Fruit fly (Drosophila melanogaster) whole organism, pupa: ENCODE results near the gene CadN.

ENCODE experiments used
- CG10348 ChIP-seq: fragments of 200-800 bp; sonication (Bioruptor generic); IDR thresholded peaks from 2 replicates; pipeline ENCODE4 v1.3.6; 2022; ENCODE audit warnings: missing biosample characterization, missing genetic modification characterization
- CG12605 ChIP-seq: fragments of 200-800 bp; sonication (Bioruptor generic); IDR thresholded peaks from 2 replicates; pipeline ENCODE4 v1.3.6; 2022; ENCODE audit warnings: missing biosample characterization, missing genetic modification characterization
- CG13204 ChIP-seq: fragments of 200-800 bp; sonication (Bioruptor generic); optimal IDR thresholded peaks from 2 replicates; lab custom pipeline; 2018; ENCODE audit warnings: missing biosample characterization, mild to moderate bottlenecking, missing genetic modification characterization, moderate library complexity
- CG14655 ChIP-seq: fragments of 200-800 bp; sonication (Bioruptor generic); optimal IDR thresholded peaks from 3 replicates; lab custom pipeline; 2017; ENCODE audit warnings: mild to moderate bottlenecking, missing biosample characterization, missing genetic modification reagents, missing genetic modification characterization
- CG15710 ChIP-seq: fragments of 200-800 bp; sonication (Bioruptor generic); optimal IDR thresholded peaks from 2 replicates; lab custom pipeline; 2018; ENCODE audit warnings: missing biosample characterization, mild to moderate bottlenecking, missing genetic modification characterization, moderate library complexity
- CG17806 ChIP-seq: fragments of 200-800 bp; sonication (Bioruptor generic); optimal IDR thresholded peaks from 2 replicates; lab custom pipeline; 2018; ENCODE audit warnings: missing biosample characterization, mild to moderate bottlenecking, missing genetic modification characterization, moderate library complexity
- CG32121 ChIP-seq: fragments of 200-800 bp; sonication (Bioruptor generic); IDR thresholded peaks from 2 replicates; pipeline ENCODE4 v1.3.6; 2022; ENCODE audit warnings: missing biosample characterization, missing genetic modification characterization
- CG34367 ChIP-seq: fragments of 200-800 bp; sonication (Bioruptor generic); optimal IDR thresholded peaks from 2 replicates; lab custom pipeline; 2018; ENCODE audit warnings: missing biosample characterization, mild to moderate bottlenecking, missing genetic modification characterization
- CG4496 ChIP-seq: fragments of 200-800 bp; sonication (Bioruptor generic); IDR thresholded peaks from 3 replicates; pipeline ENCODE4 v1.3.6; 2022; ENCODE audit warnings: missing biosample characterization, missing genetic modification characterization
- CG8159 ChIP-seq: fragments of 200-800 bp; sonication (Bioruptor generic); optimal IDR thresholded peaks from 3 replicates; lab custom pipeline; 2018; ENCODE audit warnings: missing biosample characterization, mild to moderate bottlenecking, missing genetic modification characterization, moderate library complexity
- CG8301 ChIP-seq: fragments of 200-800 bp; sonication (Bioruptor generic); optimal IDR thresholded peaks from 2 replicates; lab custom pipeline; 2018; ENCODE audit warnings: missing biosample characterization, mild to moderate bottlenecking, missing genetic modification characterization
- CG9948 ChIP-seq: fragments of 200-800 bp; sonication (Bioruptor generic); optimal IDR thresholded peaks from 2 replicates; lab custom pipeline; 2018; ENCODE audit warnings: missing biosample characterization, mild to moderate bottlenecking, missing genetic modification characterization, moderate library complexity
- D1 ChIP-seq: fragments of 200-800 bp; sonication (Bioruptor generic); optimal IDR thresholded peaks from 2 replicates; lab custom pipeline; 2018; ENCODE audit warnings: missing biosample characterization, mild to moderate bottlenecking, missing genetic modification characterization, moderate library complexity
- EcR ChIP-seq: fragments of 200-800 bp; sonication (Bioruptor generic); optimal IDR thresholded peaks from 3 replicates; lab custom pipeline; 2019; ENCODE audit warnings: missing biosample characterization, missing genetic modification characterization, mild to moderate bottlenecking, moderate library complexity, missing genetic modification reagents
- Ets98B ChIP-seq: fragments of 200-800 bp; sonication (Bioruptor generic); IDR thresholded peaks from 2 replicates; pipeline ENCODE4 v1.3.6; 2022; ENCODE audit warnings: missing biosample characterization, missing genetic modification characterization
- Pif1A ChIP-seq: fragments of 200-800 bp; sonication (Bioruptor generic); optimal IDR thresholded peaks from 3 replicates; lab custom pipeline; 2016; ENCODE audit warnings: missing biosample characterization, missing genetic modification characterization
- Pif1B ChIP-seq: fragments of 200-800 bp; sonication (Bioruptor generic); optimal IDR thresholded peaks from 3 replicates; lab custom pipeline; 2016; ENCODE audit warnings: missing biosample characterization, missing genetic modification characterization
- Snoo ChIP-seq: fragments of 200-800 bp; sonication (Bioruptor generic); optimal IDR thresholded peaks from 3 replicates; lab custom pipeline; 2017; ENCODE audit warnings: missing biosample characterization, mild to moderate bottlenecking, missing genetic modification characterization, inconsistent platforms
- fd96Ca ChIP-seq: fragments of 200-800 bp; sonication (Bioruptor generic); IDR thresholded peaks from 3 replicates; pipeline ENCODE4 v1.3.6; 2022; ENCODE audit warnings: missing biosample characterization, missing genetic modification characterization
- gl ChIP-seq: fragments of 200-800 bp; sonication (Bioruptor generic); optimal IDR thresholded peaks from 2 replicates; lab custom pipeline; 2018; ENCODE audit warnings: missing biosample characterization, mild to moderate bottlenecking, missing genetic modification characterization
- rn ChIP-seq: fragments of 200-800 bp; sonication (Bioruptor generic); IDR thresholded peaks from 2 replicates; pipeline ENCODE4 v1.3.6; 2022; ENCODE audit warnings: missing biosample characterization, missing genetic modification characterization

Gene CadN

dm6 chr2L:17734626-17735025 is 43.5 kb downstream of the CadN start:
- TF ChIP-seq rn (GFP tag; lab: Robert Waterston, UW): no peak
- no peak for TF ChIP-seq CG12605
- TF ChIP-seq CG13204 (GFP tag; lab: Kevin White, UChicago): no peak
- no peak for TF ChIP-seq Ets98B (GFP tag; lab: Robert Waterston, UW)
- no peak for TF ChIP-seq CG10348

- TF ChIP-seq CG13204 (GFP tag; lab: Kevin White, UChicago) (no peak), gl (tag; lab: Kevin White, UChicago) (no peak), CG15710 (tag; lab: Kevin White, UChicago) (no peak), fd96Ca (GFP tag; lab: Robert Waterston, UW) (no peak), CG32121 (no peak), CG8159 (no peak), CG34367 (tag; lab: Kevin White, UChicago) (no peak), EcR (GFP tag; lab: Kevin White, UChicago) (no peak), CG4496 (no peak), CG8301 (no peak), Snoo (tag; lab: Kevin White, UChicago) (no peak), CG14655 (no peak)
Measured at dm6 chr2L:17721505-17721904, 56.6 kb downstream of the CadN start.

- TF ChIP-seq CG8301 (no peak), CG10348 (no peak), EcR (GFP tag; lab: Kevin White, UChicago) (no peak), CG32121 (no peak), Ets98B (GFP tag; lab: Robert Waterston, UW) (no peak), CG14655 (no peak), CG12605 (no peak), rn (GFP tag; lab: Robert Waterston, UW) (no peak), CG15710 (tag; lab: Kevin White, UChicago) (no peak), Pif1A (GFP tag; lab: Kevin White, UChicago) (no peak), CG9948 (tag; lab: Kevin White, UChicago) (no peak), CG34367 (tag; lab: Kevin White, UChicago) (no peak), CG17806 (no peak), gl (tag; lab: Kevin White, UChicago) (no peak), CG13204 (GFP tag; lab: Kevin White, UChicago) (no peak), Snoo (tag; lab: Kevin White, UChicago) (no peak), fd96Ca (GFP tag; lab: Robert Waterston, UW) (no peak), D1 (tag; lab: Kevin White, UChicago) (no peak)
- TF ChIP-seq, all 21 proteins: peak for 0
Measured at dm6 chr2L:17715564-17716240, 62.4 kb downstream of the CadN start.

dm6 chr2L:17704381-17704780 is 73.8 kb downstream of the CadN start, which contains the start of gene CG43231:
CG43231 (plus strand) TSS chr2L:17704681.
- TF ChIP-seq CG9948 (tag; lab: Kevin White, UChicago) (no peak), CG14655 (no peak), fd96Ca (GFP tag; lab: Robert Waterston, UW) (no peak), CG4496 (no peak), CG12605 (no peak), Ets98B (GFP tag; lab: Robert Waterston, UW) (no peak), CG17806 (no peak), CG32121 (no peak), CG10348 (no peak), Pif1A (GFP tag; lab: Kevin White, UChicago) (no peak), CG8301 (no peak), gl (tag; lab: Kevin White, UChicago) (no peak), CG34367 (tag; lab: Kevin White, UChicago) (no peak), CG13204 (GFP tag; lab: Kevin White, UChicago) (no peak), rn (GFP tag; lab: Robert Waterston, UW) (no peak), Pif1B (no peak)

- TF ChIP-seq CG15710 (tag; lab: Kevin White, UChicago): no peak
- TF ChIP-seq Snoo (tag; lab: Kevin White, UChicago): no peak
- TF ChIP-seq CG34367 (tag; lab: Kevin White, UChicago): no peak
- no peak for TF ChIP-seq CG9948 (tag; lab: Kevin White, UChicago)
- TF ChIP-seq fd96Ca (GFP tag; lab: Robert Waterston, UW): no peak
- no peak for TF ChIP-seq CG13204 (GFP tag; lab: Kevin White, UChicago)
- TF ChIP-seq, all 21 proteins: peak for 0
Measured at dm6 chr2L:17671222-17671621, 106.9 kb downstream of the CadN start.

dm6 chr2L:17650812-17651211 is 127.3 kb downstream of the CadN start:
- TF ChIP-seq CG10348 (no peak), CG34367 (tag; lab: Kevin White, UChicago) (no peak), CG13204 (GFP tag; lab: Kevin White, UChicago) (no peak), Ets98B (GFP tag; lab: Robert Waterston, UW) (no peak), CG15710 (tag; lab: Kevin White, UChicago) (no peak)

dm6 chr2L:17627559-17627958 is 150.6 kb downstream of the CadN start, which contains the start of gene CG43054:
CG43054 (plus strand) TSS chr2L:17627859.
- TF ChIP-seq rn (GFP tag; lab: Robert Waterston, UW) (no peak), Snoo (tag; lab: Kevin White, UChicago) (no peak), CG8159 (no peak), CG10348 (no peak), fd96Ca (GFP tag; lab: Robert Waterston, UW) (no peak), CG32121 (no peak), gl (tag; lab: Kevin White, UChicago) (no peak), Ets98B (GFP tag; lab: Robert Waterston, UW) (no peak), CG8301 (no peak), CG15710 (tag; lab: Kevin White, UChicago) (no peak), CG17806 (no peak)
